Worm (Caenorhabditis elegans) whole organism, L2 larva: ENCODE measurements around the gene C02F12.5.
A peak's percentile ranks its signal among the peaks of the same experiment; 100 is the strongest.

Source experiments
- C34F6.9 ChIP-seq: fragments of 150-350 bp; optimal IDR thresholded peaks from 2 replicates; lab custom pipeline; 2014; ENCODE audit warnings: missing biosample characterization, missing genetic modification characterization
- F13H6.1 ChIP-seq: sonication (generic microtip); optimal IDR thresholded peaks from 2 replicates; lab custom pipeline; 2016; ENCODE audit warnings: missing genetic modification characterization, missing compliant biosample characterization
- R02D3.7 ChIP-seq: fragments of 150-350 bp; optimal IDR thresholded peaks from 2 replicates; lab custom pipeline; 2014; ENCODE audit warnings: missing biosample characterization, missing genetic modification characterization
- Y55F3AM.14 ChIP-seq: fragments of 200-800 bp; sonication (Bioruptor generic); optimal IDR thresholded peaks from 2 replicates; lab custom pipeline; 2018; ENCODE audit warnings: mild to moderate bottlenecking, missing genetic modification characterization, missing compliant biosample characterization
- ZK546.5 ChIP-seq: sonication (generic microtip); optimal IDR thresholded peaks from 2 replicates; lab custom pipeline; 2017; ENCODE audit warnings: missing biosample characterization, missing genetic modification characterization
- alr-1 ChIP-seq: fragments of 150-350 bp; optimal IDR thresholded peaks from 2 replicates; lab custom pipeline; 2014; ENCODE audit warnings: missing biosample characterization, missing genetic modification characterization
- aly-2 ChIP-seq: fragments of 150-350 bp; optimal IDR thresholded peaks from 2 replicates; lab custom pipeline; 2014; ENCODE audit warnings: missing biosample characterization, missing genetic modification characterization
- ama-1 ChIP-seq: fragments of 150-350 bp; optimal IDR thresholded peaks from 2 replicates; lab custom pipeline; 2018; ENCODE audit warnings: inconsistent platforms
- blmp-1 ChIP-seq: sonication (generic microtip); optimal IDR thresholded peaks from 2 replicates; lab custom pipeline; 2017; ENCODE audit warnings: missing genetic modification characterization, mild to moderate bottlenecking, missing compliant biosample characterization, antibody characterized with exemption, moderate library complexity; ENCODE audit not compliant: insufficient read depth
- crh-2 ChIP-seq: sonication (generic microtip); optimal IDR thresholded peaks from 2 replicates; lab custom pipeline; 2017; ENCODE audit warnings: missing biosample characterization, missing genetic modification characterization
- dmd-4 ChIP-seq: sonication (generic microtip); optimal IDR thresholded peaks from 2 replicates; lab custom pipeline; 2017; ENCODE audit warnings: missing biosample characterization, missing genetic modification characterization
- egl-27 ChIP-seq: sonication (generic microtip); optimal IDR thresholded peaks from 3 replicates; lab custom pipeline; 2017; ENCODE audit warnings: missing biosample characterization, missing genetic modification reagents, missing genetic modification characterization
- elt-3 ChIP-seq: sonication (generic microtip); optimal IDR thresholded peaks from 2 replicates; lab custom pipeline; 2017; ENCODE audit warnings: missing biosample characterization, missing genetic modification characterization
- fos-1 ChIP-seq: fragments of 150-350 bp; optimal IDR thresholded peaks from 2 replicates; lab custom pipeline; 2014; ENCODE audit warnings: missing biosample characterization, missing genetic modification characterization
- gmeb-1 ChIP-seq: fragments of 150-350 bp; optimal IDR thresholded peaks from 2 replicates; lab custom pipeline; 2014; ENCODE audit warnings: missing biosample characterization, missing genetic modification characterization
- lin-11 ChIP-seq: fragments of 150-350 bp; sonication (generic microtip); optimal IDR thresholded peaks from 2 replicates; lab custom pipeline; 2014; ENCODE audit warnings: missing biosample characterization, missing genetic modification characterization, inconsistent platforms, mixed read lengths
- lin-13 ChIP-seq: fragments of 150-350 bp; optimal IDR thresholded peaks from 2 replicates; lab custom pipeline; 2014; ENCODE audit warnings: missing biosample characterization, missing genetic modification reagents, missing genetic modification characterization
- lin-39 ChIP-seq: fragments of 150-350 bp; optimal IDR thresholded peaks from 2 replicates; lab custom pipeline; 2014; ENCODE audit warnings: missing biosample characterization, missing genetic modification reagents, missing genetic modification characterization
- lsy-2 ChIP-seq, 2 experiments: fragments of 150-350 bp in 1 of 2; sonication (generic microtip) in 1 of 2; optimal IDR thresholded peaks; 2 replicates each; lab custom pipeline; 2014 to 2017; ENCODE audit warnings: missing biosample characterization in 2 of 2, missing genetic modification characterization in 2 of 2
- mab-5 ChIP-seq: fragments of 150-350 bp; optimal IDR thresholded peaks from 2 replicates; lab custom pipeline; 2014; ENCODE audit warnings: missing biosample characterization, missing genetic modification characterization
- mdl-1 ChIP-seq, 2 experiments: fragments of 150-350 bp in 1 of 2; sonication (generic microtip) in 1 of 2; optimal IDR thresholded peaks; 2 replicates each; lab custom pipeline; 2017; ENCODE audit warnings: missing biosample characterization in 2 of 2, missing genetic modification characterization in 2 of 2
- nhr-10 ChIP-seq: sonication (generic microtip); optimal IDR thresholded peaks from 2 replicates; lab custom pipeline; 2017; ENCODE audit warnings: missing biosample characterization, missing genetic modification characterization
- nhr-11 ChIP-seq: fragments of 150-350 bp; optimal IDR thresholded peaks from 2 replicates; lab custom pipeline; 2014; ENCODE audit warnings: missing biosample characterization, missing genetic modification characterization
- nhr-12 ChIP-seq: fragments of 150-350 bp; optimal IDR thresholded peaks from 2 replicates; lab custom pipeline; 2014; ENCODE audit warnings: missing biosample characterization, missing genetic modification characterization
- nhr-129 ChIP-seq: fragments of 150-350 bp; optimal IDR thresholded peaks from 2 replicates; lab custom pipeline; 2014; ENCODE audit warnings: missing biosample characterization, missing genetic modification characterization
- nhr-21 ChIP-seq: fragments of 150-350 bp; optimal IDR thresholded peaks from 2 replicates; lab custom pipeline; 2014; ENCODE audit warnings: missing biosample characterization, missing genetic modification characterization
- nhr-23 ChIP-seq: fragments of 150-350 bp; optimal IDR thresholded peaks from 2 replicates; lab custom pipeline; 2014; ENCODE audit warnings: missing biosample characterization, missing genetic modification reagents, missing genetic modification characterization
- nhr-25 ChIP-seq: fragments of 150-350 bp; sonication (generic microtip); optimal IDR thresholded peaks from 3 replicates; lab custom pipeline; 2014; ENCODE audit warnings: missing biosample characterization, missing genetic modification characterization
- nhr-6 ChIP-seq: fragments of 150-350 bp; optimal IDR thresholded peaks from 2 replicates; lab custom pipeline; 2014; ENCODE audit warnings: missing biosample characterization, missing genetic modification characterization
- nhr-77 ChIP-seq: fragments of 150-350 bp; optimal IDR thresholded peaks from 2 replicates; lab custom pipeline; 2014; ENCODE audit warnings: missing biosample characterization, missing genetic modification characterization
- peb-1 ChIP-seq: fragments of 150-350 bp; optimal IDR thresholded peaks from 2 replicates; lab custom pipeline; 2014; ENCODE audit warnings: missing biosample characterization, missing genetic modification characterization
- sem-4 ChIP-seq: fragments of 150-350 bp; optimal IDR thresholded peaks from 2 replicates; lab custom pipeline; 2014; ENCODE audit warnings: missing biosample characterization, missing genetic modification reagents, missing genetic modification characterization
- sma-3 ChIP-seq: sonication (generic microtip); optimal IDR thresholded peaks from 2 replicates; lab custom pipeline; 2016; ENCODE audit warnings: missing genetic modification reagents, missing genetic modification characterization, missing compliant biosample characterization
- sma-9 ChIP-seq, 2 experiments: fragments of 150-350 bp in 1 of 2; sonication (generic microtip) in 1 of 2; optimal IDR thresholded peaks; 2 replicates each; lab custom pipeline; 2014 to 2016; ENCODE audit warnings: missing genetic modification characterization in 2 of 2, mild to moderate bottlenecking in 1 of 2, missing biosample characterization in 1 of 2, missing compliant biosample characterization in 1 of 2, missing genetic modification reagents in 1 of 2, moderate library complexity in 1 of 2
- unc-55 ChIP-seq: fragments of 150-350 bp; sonication (generic microtip); optimal IDR thresholded peaks from 3 replicates; lab custom pipeline; 2014; ENCODE audit warnings: missing biosample characterization, missing genetic modification reagents, missing genetic modification characterization
- unc-62 ChIP-seq: fragments of 150-350 bp; optimal IDR thresholded peaks from 2 replicates; lab custom pipeline; 2014; ENCODE audit warnings: missing biosample characterization, missing genetic modification reagents, missing genetic modification characterization
- zag-1 ChIP-seq: fragments of 150-350 bp; optimal IDR thresholded peaks from 2 replicates; lab custom pipeline; 2014; ENCODE audit warnings: missing biosample characterization, missing genetic modification characterization
- ztf-11 ChIP-seq: sonication (generic microtip); optimal IDR thresholded peaks from 2 replicates; lab custom pipeline; 2017; ENCODE audit warnings: missing biosample characterization, missing genetic modification characterization

The C02F12.5 gene

ce11 chrX:3650100-3650809 lies 21.6 kb downstream of the C02F12.5 start, which contains the start of the genes sax-1 and R11G1.2:
Gene sax-1, minus strand, starts transcription at chrX:3650150.
Gene R11G1.2, plus strand, starts transcription at chrX:3650614.
- TF ChIP-seq sem-4 (no peak), R02D3.7 (tag; lab: Kevin White, UChicago) (no peak), nhr-77 (tag; lab: Kevin White, UChicago) (no peak), alr-1 (no peak), crh-2 (tag; lab: Kevin White, UChicago) (peak; percentile 60), blmp-1 (tag; lab: Kevin White, UChicago) (peak; percentile 34), nhr-21 (tag; lab: Kevin White, UChicago) (peak; percentile 26), nhr-129 (tag; lab: Kevin White, UChicago) (peak; percentile 64), nhr-25 (tag; lab: Kevin White, UChicago) (peak; percentile 57), lin-13 (GFP tag; lab: Kevin White, UChicago) (peak; percentile 16), mdl-1 (tag; optimal IDR thresholded peaks at IDR 0.05; lab: Kevin White, UChicago) (peak; percentile 37 to 88), ama-1 (lab: Kevin White, UChicago) (no peak), C34F6.9 (tag; lab: Kevin White, UChicago) (peak; percentile 74), fos-1 (peak; percentile 17), dmd-4 (no peak), lin-39 (tag; lab: Kevin White, UChicago) (no peak), sma-3 (GFP tag; lab: Kevin White, UChicago) (peak; percentile 30), nhr-10 (tag; lab: Kevin White, UChicago) (no peak), gmeb-1 (peak; percentile 19), nhr-12 (tag; lab: Kevin White, UChicago) (no peak), unc-55 (GFP tag; lab: Kevin White, UChicago) (peak; percentile 61), ZK546.5 (tag; lab: Kevin White, UChicago) (no peak), lsy-2 (tag; optimal IDR thresholded peaks at IDR 0.05; lab: Kevin White, UChicago) (peak; percentile 5 to 66), lin-11 (tag; lab: Kevin White, UChicago) (peak; percentile 39), unc-62 (no peak), aly-2 (tag; lab: Kevin White, UChicago) (no peak), sma-9 (GFP tag; optimal IDR thresholded peaks at IDR 0.05; lab: Kevin White, UChicago) (peak; percentile 20), sma-9 (tag; optimal IDR thresholded peaks at IDR 0.05; lab: Kevin White, UChicago) (no peak), egl-27 (tag; lab: Kevin White, UChicago) (no peak), F13H6.1 (peak; percentile 32)

- no peak for TF ChIP-seq sem-4
- TF ChIP-seq nhr-129 (tag; lab: Kevin White, UChicago): peak; percentile 24
- TF ChIP-seq F13H6.1: peak; percentile 34
Observed at ce11 chrX:3645924-3646323, 26.0 kb downstream of the C02F12.5 start.

- TF ChIP-seq nhr-23 (tag; lab: Kevin White, UChicago) (no peak), nhr-129 (tag; lab: Kevin White, UChicago) (no peak), elt-3 (no peak)
Observed at ce11 chrX:3644796-3645195, 27.1 kb downstream of the C02F12.5 start, which contains the start of gene tmem-24. Gene tmem-24, minus strand, starts transcription at chrX:3644896.

ce11 chrX:3634782-3635181 lies 37.1 kb downstream of the C02F12.5 start:
- no peak for TF ChIP-seq Y55F3AM.14
- TF ChIP-seq lin-13 (GFP tag; lab: Kevin White, UChicago): no peak
- no peak for TF ChIP-seq ztf-11 (tag; lab: Kevin White, UChicago)
- no peak for TF ChIP-seq mab-5 (tag; lab: Kevin White, UChicago)

ce11 chrX:3633654-3634053 lies 38.2 kb downstream of the C02F12.5 start, which contains the start of gene gst-11:
Gene gst-11, minus strand, starts transcription at chrX:3633754.
- TF ChIP-seq lin-13 (GFP tag; lab: Kevin White, UChicago) (no peak), C34F6.9 (tag; lab: Kevin White, UChicago) (no peak), nhr-12 (tag; lab: Kevin White, UChicago) (no peak), aly-2 (tag; lab: Kevin White, UChicago) (no peak), ZK546.5 (tag; lab: Kevin White, UChicago) (no peak), nhr-10 (tag; lab: Kevin White, UChicago) (no peak), Y55F3AM.14 (no peak), sma-3 (GFP tag; lab: Kevin White, UChicago) (no peak), mdl-1 (tag; optimal IDR thresholded peaks at IDR 0.05; lab: Kevin White, UChicago) (no peak), nhr-77 (tag; lab: Kevin White, UChicago) (no peak), peb-1 (no peak), nhr-6 (no peak), dmd-4 (no peak), mab-5 (tag; lab: Kevin White, UChicago) (no peak), zag-1 (tag; lab: Kevin White, UChicago) (no peak), lsy-2 (tag; optimal IDR thresholded peaks at IDR 0.05; lab: Kevin White, UChicago) (no peak), unc-62 (no peak), nhr-11 (tag; lab: Kevin White, UChicago) (no peak), egl-27 (tag; lab: Kevin White, UChicago) (no peak)
